Fruit fly (Drosophila melanogaster): ENCODE measurements around the gene Nmt.
A peak's percentile ranks its signal among the peaks of the same experiment; 100 is the strongest.

Gene Nmt

dm6 chr3L:8185263-8186227 is 7.3 kb upstream of the Nmt start:
- peak; percentile 91 for TF ChIP-seq noc (tag; optimal IDR thresholded peaks at IDR 0.05)

- no peak for TF ChIP-seq noc (tag; optimal IDR thresholded peaks at IDR 0.05)
Measured at dm6 chr3L:8180464-8181137, 2.4 kb upstream of the Nmt start, which contains the start of the genes mthl7 and Uxs. Gene mthl7 (minus strand): TSS chr3L:8180514. Gene Uxs (plus strand): TSS chr3L:8180923.

dm6 chr3L:8175818-8176217 is 2.4 kb downstream of the Nmt start, which contains the start of gene RecQ4:
Gene RecQ4 (minus strand): TSS chr3L:8175978.
- no peak for TF ChIP-seq noc (tag; optimal IDR thresholded peaks at IDR 0.05)

- no peak for TF ChIP-seq noc (tag; optimal IDR thresholded peaks at IDR 0.05)
Measured at dm6 chr3L:8165436-8165835, 12.8 kb downstream of the Nmt start, which contains the start of gene CG13675. Gene CG13675 (minus strand): TSS chr3L:8165518.

dm6 chr3L:8159724-8160422 is 18.4 kb downstream of the Nmt start, which contains the start of gene CG43886:
Gene CG43886 (minus strand): TSS chr3L:8159774.
- TF ChIP-seq noc (tag; optimal IDR thresholded peaks at IDR 0.05): no peak

dm6 chr3L:8158715-8159380 is 19.4 kb downstream of the Nmt start, which contains the start of gene CG42445:
Gene CG42445 (minus strand): TSS chr3L:8158900.
- TF ChIP-seq noc (tag; optimal IDR thresholded peaks at IDR 0.05): no peak

- no peak for TF ChIP-seq noc (tag; optimal IDR thresholded peaks at IDR 0.05)
Measured at dm6 chr3L:8157079-8157478, 21.1 kb downstream of the Nmt start.

dm6 chr3L:8156199-8156598 is 22.0 kb downstream of the Nmt start:
- no peak for TF ChIP-seq noc (tag; optimal IDR thresholded peaks at IDR 0.05)

- no peak for TF ChIP-seq noc (tag; optimal IDR thresholded peaks at IDR 0.05)
Measured at dm6 chr3L:8155324-8155723, 22.9 kb downstream of the Nmt start.

dm6 chr3L:8154544-8154943 is 23.7 kb downstream of the Nmt start:
- TF ChIP-seq noc (tag; optimal IDR thresholded peaks at IDR 0.05): no peak

dm6 chr3L:8153206-8153996 is 24.8 kb downstream of the Nmt start:
- no peak for TF ChIP-seq noc (tag; optimal IDR thresholded peaks at IDR 0.05)

dm6 chr3L:8151727-8152199 is 26.5 kb downstream of the Nmt start, which contains the start of gene CG13676:
Gene CG13676 (minus strand): TSS chr3L:8151813.
- peak; percentile 3 for TF ChIP-seq noc (tag; optimal IDR thresholded peaks at IDR 0.05)

- no peak for TF ChIP-seq noc (tag; optimal IDR thresholded peaks at IDR 0.05)
Measured at dm6 chr3L:8150812-8151211, 27.4 kb downstream of the Nmt start.

- TF ChIP-seq noc (tag; optimal IDR thresholded peaks at IDR 0.05): no peak
Measured at dm6 chr3L:8150284-8150683, 27.9 kb downstream of the Nmt start.
